Fruit fly (Drosophila melanogaster) whole organism, embryonic: ENCODE measurements around the gene Mbs.

Source experiments
- ATbp ChIP-seq: fragments of 200-800 bp; sonication (Bioruptor generic); optimal IDR thresholded peaks from 2 replicates; lab custom pipeline; 2017; ENCODE audit warnings: missing biosample characterization, mild to moderate bottlenecking, missing genetic modification characterization, missing genetic modification reagents
- CG10209 ChIP-seq: fragments of 200-800 bp; sonication (Bioruptor generic); optimal IDR thresholded peaks from 3 replicates; lab custom pipeline; 2017; ENCODE audit warnings: missing biosample characterization, mild to moderate bottlenecking, missing genetic modification characterization, missing genetic modification reagents
- CG10321 ChIP-seq: fragments of 200-800 bp; sonication (Bioruptor generic); IDR thresholded peaks from 2 replicates; pipeline ENCODE4 v1.3.6; 2022; ENCODE audit warnings: missing biosample characterization, missing genetic modification characterization
- CG11456 ChIP-seq: fragments of 200-800 bp; sonication (Bioruptor generic); IDR thresholded peaks from 3 replicates; pipeline ENCODE4 v1.3.6; 2022; ENCODE audit warnings: missing biosample characterization, missing genetic modification characterization
- CG13424 ChIP-seq: fragments of 200-800 bp; sonication (Bioruptor generic); optimal IDR thresholded peaks from 2 replicates; lab custom pipeline; 2019; ENCODE audit warnings: missing biosample characterization, mild to moderate bottlenecking, missing genetic modification characterization, moderate library complexity
- CG14710 ChIP-seq: fragments of 200-800 bp; sonication (Bioruptor generic); optimal IDR thresholded peaks from 3 replicates; lab custom pipeline; 2019; ENCODE audit warnings: missing biosample characterization, mild to moderate bottlenecking, missing genetic modification characterization, moderate library complexity
- CG14860 ChIP-seq: fragments of 200-800 bp; sonication (Bioruptor generic); IDR thresholded peaks from 3 replicates; pipeline ENCODE4 v1.3.6; 2022; ENCODE audit warnings: missing biosample characterization, missing genetic modification characterization; ENCODE audit not compliant: partially characterized antibody
- CG16815 ChIP-seq: fragments of 200-800 bp; sonication (Bioruptor generic); optimal IDR thresholded peaks from 3 replicates; lab custom pipeline; 2017; ENCODE audit warnings: missing biosample characterization, mild to moderate bottlenecking, missing genetic modification characterization
- CG17361 ChIP-seq: fragments of 200-800 bp; sonication (Bioruptor generic); IDR thresholded peaks from 3 replicates; pipeline ENCODE4 v1.3.6; 2022; ENCODE audit warnings: missing biosample characterization, missing genetic modification characterization
- CG18011 ChIP-seq: fragments of 200-800 bp; sonication (Bioruptor generic); optimal IDR thresholded peaks from 2 replicates; lab custom pipeline; 2017; ENCODE audit warnings: missing biosample characterization, missing genetic modification characterization, mild to moderate bottlenecking, moderate library complexity, missing genotype
- CG18764 ChIP-seq: fragments of 200-800 bp; sonication (Bioruptor generic); optimal IDR thresholded peaks from 3 replicates; lab custom pipeline; 2016; ENCODE audit warnings: missing biosample characterization, missing genetic modification characterization
- CG30431 ChIP-seq: fragments of 200-800 bp; sonication (Bioruptor generic); optimal IDR thresholded peaks from 2 replicates; lab custom pipeline; 2017; ENCODE audit warnings: missing biosample characterization, missing genetic modification characterization
- CG31224 ChIP-seq: fragments of 200-800 bp; sonication (Bioruptor generic); IDR thresholded peaks from 2 replicates; pipeline ENCODE4 v1.3.6; 2022; ENCODE audit warnings: missing biosample characterization, missing genetic modification characterization
- CG34224 ChIP-seq: fragments of 200-800 bp; sonication (Bioruptor generic); IDR thresholded peaks from 3 replicates; pipeline ENCODE4 v1.3.6; 2022; ENCODE audit warnings: missing biosample characterization, missing genetic modification characterization; ENCODE audit not compliant: partially characterized antibody
- CG3726 ChIP-seq: fragments of 200-800 bp; sonication (Bioruptor generic); IDR thresholded peaks from 3 replicates; pipeline ENCODE4, ENCODE4 v1.3.6; 2022; ENCODE audit warnings: missing biosample characterization, missing genetic modification characterization
- CG4854 ChIP-seq: fragments of 200-800 bp; sonication (Bioruptor generic); optimal IDR thresholded peaks from 2 replicates; lab custom pipeline; 2016; ENCODE audit warnings: missing biosample characterization, missing genetic modification characterization, inconsistent platforms
- CG5245 ChIP-seq: fragments of 200-800 bp; sonication (Bioruptor generic); optimal IDR thresholded peaks from 3 replicates; lab custom pipeline; 2016; ENCODE audit warnings: missing biosample characterization, missing genetic modification characterization
- CG5953 ChIP-seq: fragments of 200-800 bp; sonication (Bioruptor generic); IDR thresholded peaks from 2 replicates; pipeline ENCODE4 v1.3.6; 2022; ENCODE audit warnings: missing biosample characterization, missing genetic modification characterization
- CG7556 ChIP-seq: fragments of 200-800 bp; sonication (Bioruptor generic); optimal IDR thresholded peaks from 2 replicates; lab custom pipeline; 2017; ENCODE audit warnings: missing biosample characterization, mild to moderate bottlenecking, missing genetic modification characterization
- CG8359 ChIP-seq: fragments of 200-800 bp; sonication (Bioruptor generic); optimal IDR thresholded peaks from 2 replicates; lab custom pipeline; 2017; ENCODE audit warnings: missing biosample characterization, mild to moderate bottlenecking, missing genetic modification characterization, borderline replicate concordance
- CkIIα-i1 ChIP-seq: fragments of 200-800 bp; sonication (Bioruptor generic); IDR thresholded peaks from 2 replicates; pipeline ENCODE4 v1.3.6; 2022; ENCODE audit warnings: missing biosample characterization, missing genetic modification characterization
- D ChIP-seq, 2 experiments: fragments of 200-800 bp in 1 of 2; fragments of >200 bp in 1 of 2; sonication (Bioruptor generic) in 1 of 2; optimal IDR thresholded peaks; 2 replicates in 1 of 2; 3 replicates in 1 of 2; lab custom pipeline; 2017; ENCODE audit warnings: mild to moderate bottlenecking in 1 of 2, missing biosample characterization in 1 of 2, missing genetic modification characterization in 1 of 2, missing genetic modification reagents in 1 of 2
- Dek ChIP-seq: fragments of 200-800 bp; sonication (Bioruptor generic); optimal IDR thresholded peaks from 3 replicates; lab custom pipeline; 2019; ENCODE audit warnings: missing biosample characterization, mild to moderate bottlenecking, missing genetic modification characterization, moderate library complexity
- Ets97D ChIP-seq: fragments of 200-800 bp; sonication (Bioruptor generic); optimal IDR thresholded peaks from 3 replicates; lab custom pipeline; 2016; ENCODE audit warnings: missing biosample characterization, missing genetic modification characterization
- Gsc ChIP-seq: fragments of 200-800 bp; sonication (Bioruptor generic); IDR thresholded peaks from 2 replicates; pipeline ENCODE4 v1.3.6; 2022; ENCODE audit warnings: missing biosample characterization, missing genetic modification characterization
- Jarid2 ChIP-seq: fragments of 200-800 bp; sonication (Bioruptor generic); optimal IDR thresholded peaks from 3 replicates; lab custom pipeline; 2017; ENCODE audit warnings: mild to moderate bottlenecking, missing biosample characterization, missing genetic modification reagents, missing genetic modification characterization
- MBD-R2 ChIP-seq: fragments of 200-800 bp; sonication (Bioruptor generic); IDR thresholded peaks from 2 replicates; pipeline ENCODE4 v1.3.6; 2022; ENCODE audit warnings: missing biosample characterization, missing genetic modification characterization
- MESR4 ChIP-seq: fragments of 200-800 bp; sonication (Bioruptor generic); optimal IDR thresholded peaks from 2 replicates; lab custom pipeline; 2018; ENCODE audit warnings: missing biosample characterization, mild to moderate bottlenecking, missing genetic modification characterization, moderate library complexity
- NK7.1 ChIP-seq: fragments of 200-800 bp; sonication (Bioruptor generic); optimal IDR thresholded peaks from 3 replicates; lab custom pipeline; 2016; ENCODE audit warnings: missing biosample characterization, missing genetic modification characterization
- Rx ChIP-seq: fragments of 200-800 bp; sonication (Bioruptor generic); IDR thresholded peaks from 2 replicates; pipeline ENCODE4 v1.3.6; 2022; ENCODE audit warnings: missing biosample characterization, missing genetic modification characterization
- Ssrp ChIP-seq: fragments of 200-800 bp; sonication (Bioruptor generic); optimal IDR thresholded peaks from 2 replicates; lab custom pipeline; 2018; ENCODE audit warnings: missing biosample characterization, mild to moderate bottlenecking, missing genetic modification characterization, moderate library complexity
- Usf ChIP-seq: fragments of 200-800 bp; sonication (Bioruptor generic); optimal IDR thresholded peaks from 2 replicates; lab custom pipeline; 2017; ENCODE audit warnings: missing genotype, missing biosample characterization, missing genetic modification characterization
- az2 ChIP-seq: fragments of 200-800 bp; sonication (Bioruptor generic); optimal IDR thresholded peaks from 3 replicates; lab custom pipeline; 2016; ENCODE audit warnings: missing biosample characterization, missing genetic modification characterization
- bcd ChIP-seq: fragments of 200-800 bp; sonication (Bioruptor generic); optimal IDR thresholded peaks from 2 replicates; lab custom pipeline; 2017; ENCODE audit warnings: missing biosample characterization, mild to moderate bottlenecking, missing genetic modification characterization
- chif ChIP-seq, 2 experiments: fragments of 200-800 bp; sonication (Bioruptor generic); optimal IDR thresholded peaks; 3 replicates each; lab custom pipeline; 2016; ENCODE audit warnings: missing biosample characterization in 2 of 2, missing genetic modification characterization in 2 of 2
- chinmo ChIP-seq: fragments of 200-800 bp; sonication (Bioruptor generic); IDR thresholded peaks from 4 replicates; pipeline ENCODE4 v1.3.6; 2022; ENCODE audit warnings: missing biosample characterization, missing genetic modification characterization; ENCODE audit not compliant: partially characterized antibody
- fd102C ChIP-seq: fragments of 200-800 bp; sonication (Bioruptor generic); optimal IDR thresholded peaks from 2 replicates; lab custom pipeline; 2018; ENCODE audit warnings: missing biosample characterization, mild to moderate bottlenecking, missing genetic modification characterization, moderate library complexity
- gce ChIP-seq: fragments of 200-800 bp; sonication (Bioruptor generic); IDR thresholded peaks from 3 replicates; pipeline ENCODE4 v1.3.6; 2022; ENCODE audit warnings: missing biosample characterization, missing genetic modification characterization
- gcm2 ChIP-seq: fragments of 200-800 bp; sonication (Bioruptor generic); optimal IDR thresholded peaks from 2 replicates; lab custom pipeline; 2016; ENCODE audit warnings: missing biosample characterization, missing genetic modification characterization
- gsb ChIP-seq: fragments of 200-800 bp; sonication (Bioruptor generic); IDR thresholded peaks from 2 replicates; pipeline ENCODE4 v1.3.6; 2022; ENCODE audit warnings: missing biosample characterization, missing genetic modification characterization
- jumu ChIP-seq: fragments of 200-800 bp; sonication (Bioruptor generic); optimal IDR thresholded peaks from 3 replicates; lab custom pipeline; 2016; ENCODE audit warnings: missing biosample characterization, missing genetic modification characterization
- lola ChIP-seq, 3 experiments: fragments of >200 bp in 2 of 3; fragments of 200-800 bp in 1 of 3; sonication (Bioruptor generic) in 1 of 3; optimal IDR thresholded peaks; 2 replicates each; lab custom pipeline; 2017 to 2019; ENCODE audit warnings: missing biosample characterization in 3 of 3, missing genetic modification characterization in 3 of 3, mild to moderate bottlenecking in 1 of 3, moderate library complexity in 1 of 3
- nmo ChIP-seq: fragments of 200-800 bp; sonication (Bioruptor generic); optimal IDR thresholded peaks from 2 replicates; lab custom pipeline; 2018; ENCODE audit warnings: missing biosample characterization, mild to moderate bottlenecking, missing genetic modification characterization, moderate library complexity
- pan ChIP-seq, 4 experiments: fragments of >200 bp in 3 of 4; fragments of 200-800 bp in 1 of 4; sonication (Bioruptor generic) in 1 of 4; optimal IDR thresholded peaks in 3 of 4; IDR thresholded peaks in 1 of 4; 2 replicates each; pipeline versions ENCODE4 v1.3.6 to Lab custom; 2017 to 2022; ENCODE audit warnings: missing biosample characterization in 2 of 4, missing genetic modification characterization in 2 of 4, mixed read lengths in 1 of 4
- phol ChIP-seq: fragments of 200-800 bp; sonication (Bioruptor generic); optimal IDR thresholded peaks from 3 replicates; lab custom pipeline; 2018; ENCODE audit warnings: missing biosample characterization, mild to moderate bottlenecking, missing genetic modification characterization, moderate library complexity
- rib ChIP-seq: fragments of 200-800 bp; sonication (Bioruptor generic); IDR thresholded peaks from 2 replicates; pipeline ENCODE4 v1.3.6; 2022; ENCODE audit warnings: missing biosample characterization, missing genetic modification characterization
- sens ChIP-seq: fragments of 200-800 bp; sonication (Bioruptor generic); peaks from one replicate; lab custom pipeline; 2016; ENCODE audit warnings: missing biosample characterization, missing genetic modification characterization
- shn ChIP-seq: fragments of 200-800 bp; sonication (Bioruptor generic); optimal IDR thresholded peaks from 3 replicates; lab custom pipeline; 2016; ENCODE audit warnings: missing biosample characterization, missing genetic modification characterization
- tio ChIP-seq: fragments of 200-800 bp; sonication (Bioruptor generic); optimal IDR thresholded peaks from 2 replicates; lab custom pipeline; 2017; ENCODE audit warnings: missing biosample characterization, missing genetic modification characterization, inconsistent platforms
- wdn ChIP-seq: fragments of 200-800 bp; sonication (Bioruptor generic); IDR thresholded peaks from 2 replicates; pipeline ENCODE4 v1.3.6; 2022; ENCODE audit warnings: missing biosample characterization, missing genetic modification characterization

The Mbs gene

DNA sequence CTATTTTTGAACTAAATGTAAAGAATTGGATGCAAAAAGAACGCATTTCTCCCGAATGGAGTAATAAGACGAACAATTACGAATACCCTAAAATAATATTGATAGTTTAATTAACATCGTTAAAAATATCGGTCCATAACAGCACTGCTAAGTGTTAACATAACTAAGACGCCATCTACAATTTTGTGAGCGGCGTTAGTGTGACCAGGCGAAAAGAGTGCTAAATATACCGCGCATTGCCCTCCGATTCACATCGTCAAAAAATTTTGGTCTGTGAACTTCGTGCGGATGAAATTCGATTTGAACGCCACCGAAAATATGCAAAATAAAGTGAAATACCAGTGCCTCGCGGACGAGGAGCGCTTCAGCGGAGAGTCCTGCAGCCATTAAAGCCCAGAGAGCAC, at the start of gene Mbs (continued):
- TF ChIP-seq CG10209 (GFP tag; lab: Kevin White, UChicago) (no peak), CG5953 (GFP tag; lab: Robert Waterston, UW) (no peak), chinmo (GFP tag; lab: Robert Waterston, UW) (no peak; the same call in 3 of the 4 replicates), CG7556 (GFP tag; lab: Kevin White, UChicago) (no peak), wdn (no peak), Usf (GFP tag; lab: Kevin White, UChicago) (no peak), shn (GFP tag; lab: Kevin White, UChicago) (no peak), lola (GFP tag; optimal IDR thresholded peaks at IDR 0.05; lab: Kevin White, UChicago) (no peak), MESR4 (GFP tag; lab: Kevin White, UChicago) (peak; percentile 62), Ssrp (tag; lab: Kevin White, UChicago) (no peak), NK7.1 (GFP tag; lab: Kevin White, UChicago) (no peak), CG16815 (no peak), CG18011 (GFP tag; lab: Kevin White, UChicago) (no peak), CG5245 (GFP tag; lab: Kevin White, UChicago) (no peak), chif (GFP tag; optimal IDR thresholded peaks at IDR 0.05; lab: Kevin White, UChicago) (no peak), CG3726 (GFP tag; lab: Robert Waterston, UW) (no peak), jumu (GFP tag; lab: Kevin White, UChicago) (no peak), pan (optimal IDR thresholded peaks at IDR 0.05; lab: Kevin White, UChicago) (no peak), pan (GFP tag; optimal IDR thresholded peaks at IDR 0.05 in 1 of 2, IDR thresholded peaks at IDR 0.05 in 1 of 2) (peak in 1 of 2 experiments; percentile 28), CG4854 (GFP tag; lab: Kevin White, UChicago) (no peak), CG14860 (GFP tag; lab: Robert Waterston, UW) (0 out of 3 replicates have a peak, but pooled peaks have one; percentile 10), bcd (GFP tag; lab: Kevin White, UChicago) (no peak), Gsc (GFP tag; lab: Robert Waterston, UW) (no peak), nmo (GFP tag; lab: Kevin White, UChicago) (no peak), gce (GFP tag; lab: Robert Waterston, UW) (no peak), phol (tag; lab: Kevin White, UChicago) (peak; percentile 45), CG11456 (GFP tag; lab: Robert Waterston, UW) (peak; percentile 52; the same call in 1 of the 3 replicates), fd102C (GFP tag; lab: Kevin White, UChicago) (no peak), Ets97D (GFP tag; lab: Kevin White, UChicago) (peak; percentile 27), CG10321 (GFP tag; lab: Robert Waterston, UW) (no peak), CkIIα-i1 (no peak), rib (GFP tag; lab: Robert Waterston, UW) (no peak), tio (GFP tag; lab: Kevin White, UChicago) (no peak), sens (GFP tag; lab: Kevin White, UChicago) (peak; percentile 80), Jarid2 (GFP tag; lab: Kevin White, UChicago) (peak; percentile 51), MBD-R2 (peak; percentile 25; the same call in 1 of the 2 replicates), gsb (GFP tag; lab: Robert Waterston, UW) (no peak), D (optimal IDR thresholded peaks at IDR 0.05; lab: Kevin White, UChicago) (no peak), D (GFP tag; optimal IDR thresholded peaks at IDR 0.05; lab: Kevin White, UChicago) (no peak), Dek (tag; lab: Kevin White, UChicago) (peak; percentile 1), CG30431 (GFP tag; lab: Kevin White, UChicago) (no peak), CG14710 (tag; lab: Kevin White, UChicago) (no peak), gcm2 (GFP tag; lab: Kevin White, UChicago) (no peak), ATbp (GFP tag; lab: Kevin White, UChicago) (no peak), CG17361 (no peak), CG31224 (GFP tag; lab: Robert Waterston, UW) (no peak), CG8359 (GFP tag; lab: Kevin White, UChicago) (no peak), CG18764 (GFP tag; lab: Kevin White, UChicago) (no peak), Rx (GFP tag; lab: Robert Waterston, UW) (no peak), CG13424 (no peak), CG34224 (peak; percentile 78), az2 (GFP tag; lab: Kevin White, UChicago) (no peak)
